Fruit fly (Drosophila melanogaster) whole organism, adult: ENCODE results near the gene CG13471.

Source experiments
- CG7101 ChIP-seq: fragments of 200-800 bp; sonication (Bioruptor generic); optimal IDR thresholded peaks from 2 replicates; lab custom pipeline; 2018; ENCODE audit warnings: missing biosample characterization, mild to moderate bottlenecking, missing genetic modification characterization, moderate library complexity
- Mnt ChIP-seq: fragments of 200-800 bp; sonication (Bioruptor generic); optimal IDR thresholded peaks from 2 replicates; lab custom pipeline; 2016; ENCODE audit warnings: missing biosample characterization, mild to moderate bottlenecking, missing genetic modification characterization

- TF ChIP-seq Mnt (GFP tag; lab: Kevin White, UChicago) (no peak), CG7101 (tag; lab: Kevin White, UChicago) (no peak)
Observed at dm6 chr3L:14769183-14769582, 35.9 kb upstream of the CG13471 start, which contains the start of gene Mgat4b.
